Worm (Caenorhabditis elegans) whole organism, L2 larva: Measurements from ENCODE around the gene C08F11.17.
A peak's percentile ranks its signal among the peaks of the same experiment; 100 is the strongest.

Source experiments
- C34F6.9 ChIP-seq: fragments of 150-350 bp; optimal IDR thresholded peaks from 2 replicates; lab custom pipeline; 2014; ENCODE audit warnings: missing biosample characterization, missing genetic modification characterization
- F13H6.1 ChIP-seq: sonication (generic microtip); optimal IDR thresholded peaks from 2 replicates; lab custom pipeline; 2016; ENCODE audit warnings: missing genetic modification characterization, missing compliant biosample characterization
- R02D3.7 ChIP-seq: fragments of 150-350 bp; optimal IDR thresholded peaks from 2 replicates; lab custom pipeline; 2014; ENCODE audit warnings: missing biosample characterization, missing genetic modification characterization
- ZK546.5 ChIP-seq: sonication (generic microtip); optimal IDR thresholded peaks from 2 replicates; lab custom pipeline; 2017; ENCODE audit warnings: missing biosample characterization, missing genetic modification characterization
- alr-1 ChIP-seq: fragments of 150-350 bp; optimal IDR thresholded peaks from 2 replicates; lab custom pipeline; 2014; ENCODE audit warnings: missing biosample characterization, missing genetic modification characterization
- aly-2 ChIP-seq: fragments of 150-350 bp; optimal IDR thresholded peaks from 2 replicates; lab custom pipeline; 2014; ENCODE audit warnings: missing biosample characterization, missing genetic modification characterization
- ama-1 ChIP-seq: fragments of 150-350 bp; optimal IDR thresholded peaks from 2 replicates; lab custom pipeline; 2018; ENCODE audit warnings: inconsistent platforms
- blmp-1 ChIP-seq: sonication (generic microtip); optimal IDR thresholded peaks from 2 replicates; lab custom pipeline; 2017; ENCODE audit warnings: missing genetic modification characterization, mild to moderate bottlenecking, missing compliant biosample characterization, antibody characterized with exemption, moderate library complexity; ENCODE audit not compliant: insufficient read depth
- ceh-16 ChIP-seq: fragments of 150-350 bp; optimal IDR thresholded peaks from 2 replicates; lab custom pipeline; 2014; ENCODE audit warnings: missing biosample characterization, missing genetic modification characterization
- ceh-82 ChIP-seq: fragments of 150-350 bp; optimal IDR thresholded peaks from 2 replicates; lab custom pipeline; 2014; ENCODE audit warnings: missing biosample characterization, missing genetic modification characterization
- crh-2 ChIP-seq: sonication (generic microtip); optimal IDR thresholded peaks from 2 replicates; lab custom pipeline; 2017; ENCODE audit warnings: missing biosample characterization, missing genetic modification characterization
- dmd-4 ChIP-seq: sonication (generic microtip); optimal IDR thresholded peaks from 2 replicates; lab custom pipeline; 2017; ENCODE audit warnings: missing biosample characterization, missing genetic modification characterization
- egl-27 ChIP-seq: sonication (generic microtip); optimal IDR thresholded peaks from 3 replicates; lab custom pipeline; 2017; ENCODE audit warnings: missing biosample characterization, missing genetic modification reagents, missing genetic modification characterization
- elt-1 ChIP-seq: fragments of 150-350 bp; optimal IDR thresholded peaks from 2 replicates; lab custom pipeline; 2014; ENCODE audit warnings: missing biosample characterization, missing genetic modification characterization
- elt-3 ChIP-seq: sonication (generic microtip); optimal IDR thresholded peaks from 2 replicates; lab custom pipeline; 2017; ENCODE audit warnings: missing biosample characterization, missing genetic modification characterization
- fos-1 ChIP-seq: fragments of 150-350 bp; optimal IDR thresholded peaks from 2 replicates; lab custom pipeline; 2014; ENCODE audit warnings: missing biosample characterization, missing genetic modification characterization
- gmeb-1 ChIP-seq: fragments of 150-350 bp; optimal IDR thresholded peaks from 2 replicates; lab custom pipeline; 2014; ENCODE audit warnings: missing biosample characterization, missing genetic modification characterization
- lin-39 ChIP-seq: fragments of 150-350 bp; optimal IDR thresholded peaks from 2 replicates; lab custom pipeline; 2014; ENCODE audit warnings: missing biosample characterization, missing genetic modification reagents, missing genetic modification characterization
- lsy-2 ChIP-seq, 2 experiments: fragments of 150-350 bp in 1 of 2; sonication (generic microtip) in 1 of 2; optimal IDR thresholded peaks; 2 replicates each; lab custom pipeline; 2014 to 2017; ENCODE audit warnings: missing biosample characterization in 2 of 2, missing genetic modification characterization in 2 of 2
- mab-5 ChIP-seq: fragments of 150-350 bp; optimal IDR thresholded peaks from 2 replicates; lab custom pipeline; 2014; ENCODE audit warnings: missing biosample characterization, missing genetic modification characterization
- mdl-1 ChIP-seq, 2 experiments: fragments of 150-350 bp in 1 of 2; sonication (generic microtip) in 1 of 2; optimal IDR thresholded peaks; 2 replicates each; lab custom pipeline; 2017; ENCODE audit warnings: missing biosample characterization in 2 of 2, missing genetic modification characterization in 2 of 2
- nhr-10 ChIP-seq: sonication (generic microtip); optimal IDR thresholded peaks from 2 replicates; lab custom pipeline; 2017; ENCODE audit warnings: missing biosample characterization, missing genetic modification characterization
- nhr-11 ChIP-seq: fragments of 150-350 bp; optimal IDR thresholded peaks from 2 replicates; lab custom pipeline; 2014; ENCODE audit warnings: missing biosample characterization, missing genetic modification characterization
- nhr-12 ChIP-seq: fragments of 150-350 bp; optimal IDR thresholded peaks from 2 replicates; lab custom pipeline; 2014; ENCODE audit warnings: missing biosample characterization, missing genetic modification characterization
- nhr-129 ChIP-seq: fragments of 150-350 bp; optimal IDR thresholded peaks from 2 replicates; lab custom pipeline; 2014; ENCODE audit warnings: missing biosample characterization, missing genetic modification characterization
- nhr-21 ChIP-seq: fragments of 150-350 bp; optimal IDR thresholded peaks from 2 replicates; lab custom pipeline; 2014; ENCODE audit warnings: missing biosample characterization, missing genetic modification characterization
- nhr-23 ChIP-seq: fragments of 150-350 bp; optimal IDR thresholded peaks from 2 replicates; lab custom pipeline; 2014; ENCODE audit warnings: missing biosample characterization, missing genetic modification reagents, missing genetic modification characterization
- nhr-237 ChIP-seq: fragments of 150-350 bp; optimal IDR thresholded peaks from 2 replicates; lab custom pipeline; 2014; ENCODE audit warnings: missing biosample characterization, missing genetic modification characterization
- nhr-25 ChIP-seq: fragments of 150-350 bp; sonication (generic microtip); optimal IDR thresholded peaks from 3 replicates; lab custom pipeline; 2014; ENCODE audit warnings: missing biosample characterization, missing genetic modification characterization
- nhr-6 ChIP-seq: fragments of 150-350 bp; optimal IDR thresholded peaks from 2 replicates; lab custom pipeline; 2014; ENCODE audit warnings: missing biosample characterization, missing genetic modification characterization
- peb-1 ChIP-seq: fragments of 150-350 bp; optimal IDR thresholded peaks from 2 replicates; lab custom pipeline; 2014; ENCODE audit warnings: missing biosample characterization, missing genetic modification characterization
- sem-4 ChIP-seq: fragments of 150-350 bp; optimal IDR thresholded peaks from 2 replicates; lab custom pipeline; 2014; ENCODE audit warnings: missing biosample characterization, missing genetic modification reagents, missing genetic modification characterization
- skn-1 ChIP-seq: sonication (generic microtip); optimal IDR thresholded peaks from 2 replicates; lab custom pipeline; 2017; ENCODE audit warnings: missing biosample characterization, missing genetic modification characterization
- sma-3 ChIP-seq: sonication (generic microtip); optimal IDR thresholded peaks from 2 replicates; lab custom pipeline; 2016; ENCODE audit warnings: missing genetic modification reagents, missing genetic modification characterization, missing compliant biosample characterization
- sma-9 ChIP-seq, 2 experiments: fragments of 150-350 bp in 1 of 2; sonication (generic microtip) in 1 of 2; optimal IDR thresholded peaks; 2 replicates each; lab custom pipeline; 2014 to 2016; ENCODE audit warnings: missing genetic modification characterization in 2 of 2, mild to moderate bottlenecking in 1 of 2, missing biosample characterization in 1 of 2, missing compliant biosample characterization in 1 of 2, missing genetic modification reagents in 1 of 2, moderate library complexity in 1 of 2
- snpc-4 ChIP-seq: fragments of 150-350 bp; optimal IDR thresholded peaks from 2 replicates; lab custom pipeline; 2014; ENCODE audit warnings: missing biosample characterization, missing genetic modification characterization
- unc-39 ChIP-seq: fragments of 150-350 bp; optimal IDR thresholded peaks from 2 replicates; lab custom pipeline; 2014; ENCODE audit warnings: missing biosample characterization, missing genetic modification characterization
- unc-55 ChIP-seq: fragments of 150-350 bp; sonication (generic microtip); optimal IDR thresholded peaks from 3 replicates; lab custom pipeline; 2014; ENCODE audit warnings: missing biosample characterization, missing genetic modification reagents, missing genetic modification characterization
- unc-62 ChIP-seq: fragments of 150-350 bp; optimal IDR thresholded peaks from 2 replicates; lab custom pipeline; 2014; ENCODE audit warnings: missing biosample characterization, missing genetic modification reagents, missing genetic modification characterization
- zag-1 ChIP-seq: fragments of 150-350 bp; optimal IDR thresholded peaks from 2 replicates; lab custom pipeline; 2014; ENCODE audit warnings: missing biosample characterization, missing genetic modification characterization
- ztf-1 ChIP-seq: fragments of 200-800 bp; sonication (Bioruptor generic); conservative IDR thresholded peaks from 2 replicates; pipeline ENCODE4 v1.3.6; 2022; ENCODE audit warnings: missing genetic modification characterization, missing compliant biosample characterization
- ztf-11 ChIP-seq: sonication (generic microtip); optimal IDR thresholded peaks from 2 replicates; lab custom pipeline; 2017; ENCODE audit warnings: missing biosample characterization, missing genetic modification characterization
- ztf-4 ChIP-seq: fragments of 150-350 bp; optimal IDR thresholded peaks from 2 replicates; lab custom pipeline; 2014; ENCODE audit warnings: missing biosample characterization, missing genetic modification characterization

C08F11.17 gene

ce11 chrIV:13689302-13689880 is 39.3 kb upstream of the C08F11.17 start, which contains the start of gene T23G4.2:
TSS of gene T23G4.2 (minus strand) at chrIV:13689556.
- no peak for TF ChIP-seq ztf-11 (tag; lab: Kevin White, UChicago)
- TF ChIP-seq fos-1 (tag; lab: Kevin White, UChicago), result no peak
- TF ChIP-seq egl-27 (tag; lab: Kevin White, UChicago), result no peak
- TF ChIP-seq nhr-6, result no peak
- TF ChIP-seq unc-55, result no peak
- no peak for TF ChIP-seq R02D3.7
- no peak for TF ChIP-seq aly-2 (tag; lab: Kevin White, UChicago)
- peak; percentile 2 for TF ChIP-seq crh-2
- no peak for TF ChIP-seq nhr-10 (tag; lab: Kevin White, UChicago)
- TF ChIP-seq mdl-1 (tag; optimal IDR thresholded peaks at IDR 0.05; lab: Kevin White, UChicago), result no peak
- TF ChIP-seq skn-1, result no peak
- TF ChIP-seq F13H6.1 (tag; lab: Kevin White, UChicago), result no peak
- no peak for TF ChIP-seq gmeb-1
- peak; percentile 11 for TF ChIP-seq zag-1
- no peak for TF ChIP-seq peb-1 (tag; lab: Kevin White, UChicago)
- TF ChIP-seq snpc-4, result no peak
- no peak for TF ChIP-seq ceh-16 (tag; lab: Kevin White, UChicago)
- no peak for TF ChIP-seq ZK546.5
- peak; percentile 41 for TF ChIP-seq unc-62 (GFP tag; lab: Kevin White, UChicago)
- no peak for TF ChIP-seq dmd-4 (tag; lab: Kevin White, UChicago)
- TF ChIP-seq alr-1 (tag; lab: Kevin White, UChicago), result no peak
- TF ChIP-seq nhr-25, result no peak
- TF ChIP-seq mab-5 (tag; lab: Kevin White, UChicago), result peak; percentile 89
- no peak for TF ChIP-seq elt-1
- TF ChIP-seq ztf-4 (tag; lab: Kevin White, UChicago), result no peak
- no peak for TF ChIP-seq nhr-23 (tag; lab: Kevin White, UChicago)
- TF ChIP-seq nhr-237 (tag; lab: Kevin White, UChicago), result no peak
- TF ChIP-seq nhr-129 (tag; lab: Kevin White, UChicago), result peak; percentile 27

ce11 chrIV:13687631-13688030 is 37.5 kb upstream of the C08F11.17 start:
- no peak for TF ChIP-seq elt-1
- TF ChIP-seq crh-2, result no peak
- no peak for TF ChIP-seq blmp-1 (tag; lab: Kevin White, UChicago)
- no peak for TF ChIP-seq ceh-82
- TF ChIP-seq nhr-21 (tag; lab: Kevin White, UChicago), result no peak
- no peak for TF ChIP-seq ZK546.5
- TF ChIP-seq zag-1, result no peak
- no peak for TF ChIP-seq sma-9 (GFP tag; optimal IDR thresholded peaks at IDR 0.05; lab: Kevin White, UChicago)
- TF ChIP-seq sma-9 (tag; optimal IDR thresholded peaks at IDR 0.05; lab: Kevin White, UChicago), result no peak
- no peak for TF ChIP-seq R02D3.7
- no peak for TF ChIP-seq sem-4 (tag; lab: Kevin White, UChicago)

- TF ChIP-seq nhr-25 (no peak), unc-55 (no peak), mab-5 (tag; lab: Kevin White, UChicago) (no peak), ZK546.5 (no peak)
These were observed 36.9 kb upstream of the C08F11.17 start, which contains the start of gene nyn-1 for ce11 chrIV:13686965-13687425. TSS of gene nyn-1 (minus strand) at chrIV:13687015.

- TF ChIP-seq mab-5 (tag; lab: Kevin White, UChicago) (no peak), ama-1 (lab: Kevin White, UChicago) (no peak), unc-39 (no peak)
These were observed 34.7 kb upstream of the C08F11.17 start for ce11 chrIV:13684827-13685226.

DNA sequence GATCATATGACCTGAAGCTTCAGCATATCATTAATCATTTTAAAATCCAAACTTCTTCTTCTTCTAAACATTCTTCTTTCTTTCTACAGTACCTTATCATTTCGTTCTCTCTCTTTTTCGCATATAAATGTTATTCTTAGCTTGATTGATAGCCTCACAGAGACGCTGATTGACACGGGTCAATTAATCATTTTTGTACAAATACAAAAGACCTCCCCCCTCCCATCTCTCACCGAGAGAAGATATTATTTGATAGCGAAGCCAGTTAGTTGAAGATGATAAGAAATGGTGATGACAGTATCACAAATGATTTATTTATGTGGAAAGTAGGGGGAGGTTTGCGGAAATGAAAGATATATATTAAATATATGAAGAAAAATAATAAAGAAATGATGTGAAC is 32.6 kb upstream of the C08F11.17 start:
- no peak for TF ChIP-seq sem-4 (tag; lab: Kevin White, UChicago)
- no peak for TF ChIP-seq ceh-82
- TF ChIP-seq C34F6.9, result no peak
- no peak for TF ChIP-seq nhr-12 (tag; lab: Kevin White, UChicago)
- TF ChIP-seq nhr-11 (tag; lab: Kevin White, UChicago), result no peak
- TF ChIP-seq blmp-1 (tag; lab: Kevin White, UChicago), result peak; percentile 34
- TF ChIP-seq lsy-2 (tag; optimal IDR thresholded peaks at IDR 0.05; lab: Kevin White, UChicago), result peak in 1 of 2 experiments; percentile 68
- no peak for TF ChIP-seq dmd-4 (tag; lab: Kevin White, UChicago)
- TF ChIP-seq lin-39 (tag; lab: Kevin White, UChicago), result no peak
- no peak for TF ChIP-seq unc-39
- peak; percentile 64 for TF ChIP-seq fos-1 (tag; lab: Kevin White, UChicago)
- no peak for TF ChIP-seq aly-2 (tag; lab: Kevin White, UChicago)
- no peak for TF ChIP-seq nhr-6
- TF ChIP-seq ama-1 (lab: Kevin White, UChicago), result no peak
- peak; percentile 89 for TF ChIP-seq mab-5 (tag; lab: Kevin White, UChicago)
- TF ChIP-seq zag-1, result no peak
- TF ChIP-seq ztf-1 (GFP tag; lab: Robert Waterston, UW), result no peak
- TF ChIP-seq nhr-129 (tag; lab: Kevin White, UChicago), result peak; percentile 13
- no peak for TF ChIP-seq ceh-16 (tag; lab: Kevin White, UChicago)
- peak; percentile 83 for TF ChIP-seq sma-3 (GFP tag; lab: Kevin White, UChicago)
- TF ChIP-seq egl-27 (tag; lab: Kevin White, UChicago), result peak; percentile 60
- peak; percentile 47 for TF ChIP-seq gmeb-1
- no peak for TF ChIP-seq elt-3
- TF ChIP-seq unc-55, result no peak
- no peak for TF ChIP-seq nhr-23 (tag; lab: Kevin White, UChicago)
- no peak for TF ChIP-seq R02D3.7
- TF ChIP-seq ZK546.5, result no peak
- no peak for TF ChIP-seq nhr-10 (tag; lab: Kevin White, UChicago)
- peak; percentile 89 for TF ChIP-seq nhr-25
